Worm (Caenorhabditis elegans): ENCODE measurements around the gene C50E3.6.
A peak's percentile ranks its signal among the peaks of the same experiment; 100 is the strongest.

Gene C50E3.6

ce11 chrV:7587637-7588036 lies 2.7 kb downstream of the C50E3.6 start, which contains the start of the genes F19F10.11 and C50E3.5:
Gene F19F10.11, minus strand, starts transcription at chrV:7587704.
Gene C50E3.5, plus strand, starts transcription at chrV:7587996.
- TF ChIP-seq grh-1 (GFP tag; IDR thresholded peaks at IDR 0.05): peak; percentile 18; the same call in 1 of the 2 replicates
- TF ChIP-seq dpl-1 (GFP tag; optimal IDR thresholded peaks at IDR 0.05): peak; percentile 48 to 72 (median 66)
- TF ChIP-seq pax-3 (tag; optimal IDR thresholded peaks at IDR 0.05): no peak
- no peak for TF ChIP-seq lin-39 (tag; optimal IDR thresholded peaks at IDR 0.05)
- no peak for TF ChIP-seq sup-37 (GFP tag; optimal IDR thresholded peaks at IDR 0.05)
- TF ChIP-seq snu-23 (GFP tag; optimal IDR thresholded peaks at IDR 0.05): peak; percentile 78
- no peak for TF ChIP-seq unc-98 (GFP tag; IDR thresholded peaks at IDR 0.05)
- peak; percentile 38 for TF ChIP-seq lin-15B (tag; optimal IDR thresholded peaks at IDR 0.05)
- no peak for TF ChIP-seq unc-30 (tag; optimal IDR thresholded peaks at IDR 0.05)
- peak; percentile 70 for TF ChIP-seq swsn-7 (tag; optimal IDR thresholded peaks at IDR 0.05)
- no peak for TF ChIP-seq unc-130 (tag; optimal IDR thresholded peaks at IDR 0.05)
- TF ChIP-seq nhr-85 (tag): peak; percentile 74
- TF ChIP-seq ceh-90 (tag; optimal IDR thresholded peaks at IDR 0.05): no peak
- peak; percentile 26 for TF ChIP-seq isw-1 (GFP tag; IDR thresholded peaks at IDR 0.05)
- TF ChIP-seq fkh-10 (GFP tag; optimal IDR thresholded peaks at IDR 0.05): no peak
- TF ChIP-seq pqm-1 (tag; optimal IDR thresholded peaks at IDR 0.05): no peak
- TF ChIP-seq nhr-19 (GFP tag; conservative IDR thresholded peaks at IDR 0.05): peak; percentile 66
- TF ChIP-seq blmp-1 (tag; optimal IDR thresholded peaks at IDR 0.05): peak; percentile 56
- peak; percentile 53 for TF ChIP-seq lin-13 (GFP tag; optimal IDR thresholded peaks at IDR 0.05)
- no peak for TF ChIP-seq alr-1 (tag; optimal IDR thresholded peaks at IDR 0.05; ENCODE audit: borderline replicate concordance)
- peak; percentile 46 for TF ChIP-seq fos-1 (tag; optimal IDR thresholded peaks at IDR 0.05)
- TF ChIP-seq fkh-8 (tag; optimal IDR thresholded peaks at IDR 0.05): no peak
- TF ChIP-seq zag-1 (tag; optimal IDR thresholded peaks at IDR 0.05): no peak
- peak; percentile 68 for TF ChIP-seq snpc-4 (tag; optimal IDR thresholded peaks at IDR 0.05)
- TF ChIP-seq xbp-1 (tag; optimal IDR thresholded peaks at IDR 0.05): peak; percentile 67
- TF ChIP-seq fkh-4 (tag; optimal IDR thresholded peaks at IDR 0.05; ENCODE audit: borderline replicate concordance): no peak
- TF ChIP-seq tlp-1 (tag; optimal IDR thresholded peaks at IDR 0.05): no peak
- no peak for TF ChIP-seq vab-15 (tag; optimal IDR thresholded peaks at IDR 0.05)
- TF ChIP-seq efl-3 (GFP tag; optimal IDR thresholded peaks at IDR 0.05): no peak
- TF ChIP-seq unc-62 (GFP tag; optimal IDR thresholded peaks at IDR 0.05): no peak
- no peak for TF ChIP-seq egl-27 (tag; optimal IDR thresholded peaks at IDR 0.05)
- no peak for TF ChIP-seq ztf-11 (tag; optimal IDR thresholded peaks at IDR 0.05)
- TF ChIP-seq hlh-17 (GFP tag; optimal IDR thresholded peaks at IDR 0.05; ENCODE audit: borderline replicate concordance): no peak
- TF ChIP-seq elt-2 (tag; optimal IDR thresholded peaks at IDR 0.05): no peak
- peak; percentile 42 for TF ChIP-seq irx-1 (tag; optimal IDR thresholded peaks at IDR 0.05)
- TF ChIP-seq ztf-4 (tag; optimal IDR thresholded peaks at IDR 0.05): no peak
- TF ChIP-seq hpl-2 (GFP tag; optimal IDR thresholded peaks at IDR 0.05): no peak
- TF ChIP-seq mep-1 (tag; optimal IDR thresholded peaks at IDR 0.05): peak; percentile 82
- no peak for TF ChIP-seq ets-5 (GFP tag; IDR thresholded peaks at IDR 0.05)
- TF ChIP-seq lsy-2 (tag; optimal IDR thresholded peaks at IDR 0.05): peak; percentile 71 to 74
- peak; percentile 67 for TF ChIP-seq C16A3.4 (tag; optimal IDR thresholded peaks at IDR 0.05)
- TF ChIP-seq unc-86 (tag; optimal IDR thresholded peaks at IDR 0.05): peak; percentile 64
- peak; percentile 79 for TF ChIP-seq nhr-71 (tag; optimal IDR thresholded peaks at IDR 0.05)
- TF ChIP-seq mab-9 (GFP tag; IDR thresholded peaks at IDR 0.05): no peak
- peak; percentile 22 for TF ChIP-seq pag-3 (tag; optimal IDR thresholded peaks at IDR 0.05; ENCODE audit: borderline replicate concordance, insufficient read depth)
- TF ChIP-seq ces-1 (GFP tag; optimal IDR thresholded peaks at IDR 0.05): no peak
- peak; percentile 70 for TF ChIP-seq tbx-2 (tag; optimal IDR thresholded peaks at IDR 0.05)
- no peak for TF ChIP-seq sptf-1 (tag; optimal IDR thresholded peaks at IDR 0.05)
- TF ChIP-seq mdl-1 (tag; optimal IDR thresholded peaks at IDR 0.05): peak in 1 of 2 experiments; percentile 32
- TF ChIP-seq nhr-12 (tag; optimal IDR thresholded peaks at IDR 0.05): no peak
- no peak for TF ChIP-seq C04F5.9 (tag; optimal IDR thresholded peaks at IDR 0.05)
- no peak for TF ChIP-seq nhr-237 (tag; optimal IDR thresholded peaks at IDR 0.05)
- TF ChIP-seq ceh-82 (tag; optimal IDR thresholded peaks at IDR 0.05): peak; percentile 21 to 60 (median 44)
